Fruit fly (Drosophila melanogaster): Measurements from ENCODE around the gene TfAP-2.

- TF ChIP-seq Dll (optimal IDR thresholded peaks at IDR 0.05) (no peak), CG8478 (optimal IDR thresholded peaks at IDR 0.05) (no peak), usp (GFP tag; optimal IDR thresholded peaks at IDR 0.05) (no peak), psq (optimal IDR thresholded peaks at IDR 0.05) (no peak), EcR (GFP tag; optimal IDR thresholded peaks at IDR 0.05) (no peak), pan (optimal IDR thresholded peaks at IDR 0.05) (no peak)
Measured at dm6 chr3L:21586528-21586927, at the start of gene TfAP-2.
